Fruit fly (Drosophila melanogaster): ENCODE data around the gene JhI-21.

JhI-21 gene

DNA sequence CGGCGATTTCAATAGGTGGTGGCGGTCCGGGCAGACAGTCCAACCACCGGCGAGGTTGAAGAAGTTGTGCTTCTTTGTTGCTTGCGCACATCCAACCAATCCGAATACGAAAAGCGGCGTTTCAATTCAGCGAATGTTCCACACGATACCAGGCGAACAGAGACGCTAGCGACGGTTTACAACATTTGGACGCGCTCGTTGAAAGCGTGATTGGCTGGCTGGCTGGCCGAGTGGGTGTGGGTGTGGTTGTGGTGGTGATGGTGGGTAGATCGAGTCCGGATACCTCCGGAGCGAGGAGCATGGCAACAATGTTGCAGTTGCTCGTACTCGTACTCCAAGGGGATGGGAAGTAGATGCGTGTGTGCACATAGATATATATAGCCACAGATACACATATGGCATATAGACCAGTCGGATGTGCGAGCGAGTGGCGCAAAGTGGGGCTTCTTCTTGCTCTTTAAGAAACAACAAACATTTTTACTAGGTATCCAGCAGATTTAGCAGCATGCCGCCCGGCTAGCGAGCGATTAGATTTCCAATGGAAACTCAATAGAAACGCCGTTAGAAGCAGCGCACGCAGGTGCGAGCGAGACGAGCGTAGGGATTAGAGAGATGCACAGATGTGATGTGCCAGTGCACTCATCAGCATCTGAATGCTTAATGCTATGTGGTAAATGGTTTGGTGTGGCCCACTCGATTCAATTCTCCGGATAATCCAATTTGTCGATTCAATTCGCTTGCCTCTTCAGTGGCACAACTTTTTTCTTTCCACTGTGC lies 45.6 kb downstream of the JhI-21 start (continued):
- peak; percentile 17 for TF ChIP-seq Hand (GFP tag; optimal IDR thresholded peaks at IDR 0.05)
- no peak for TF ChIP-seq Antp (GFP tag; optimal IDR thresholded peaks at IDR 0.05)
- TF ChIP-seq Nf-YB (GFP tag; optimal IDR thresholded peaks at IDR 0.05), result peak; percentile 100
- TF ChIP-seq CrebB (tag; optimal IDR thresholded peaks at IDR 0.05), result no peak
- TF ChIP-seq Lhr (GFP tag; optimal IDR thresholded peaks at IDR 0.05), result peak; percentile 98
- TF ChIP-seq p53 (GFP tag; optimal IDR thresholded peaks at IDR 0.05), result no peak
- peak; percentile 96 for TF ChIP-seq CG10543 (GFP tag; optimal IDR thresholded peaks at IDR 0.05)
- no peak for TF ChIP-seq zfh1 (GFP tag; IDR thresholded peaks at IDR 0.05)
- no peak for TF ChIP-seq Bteb2 (GFP tag; optimal IDR thresholded peaks at IDR 0.05)
- no peak for TF ChIP-seq Gug (GFP tag; IDR thresholded peaks at IDR 0.05)
- TF ChIP-seq CG9932 (GFP tag; IDR thresholded peaks at IDR 0.05), result no peak
- no peak for TF ChIP-seq CG6272 (GFP tag; IDR thresholded peaks at IDR 0.05)
- no peak for TF ChIP-seq CG5245 (GFP tag; optimal IDR thresholded peaks at IDR 0.05)
- peak; percentile 11 for TF ChIP-seq BtbVII (GFP tag; optimal IDR thresholded peaks at IDR 0.05)
- TF ChIP-seq CG12391 (tag; optimal IDR thresholded peaks at IDR 0.05), result peak; percentile 0
- no peak for TF ChIP-seq Meics (GFP tag; optimal IDR thresholded peaks at IDR 0.05)
- TF ChIP-seq pnt (GFP tag; optimal IDR thresholded peaks at IDR 0.05), result no peak
- peak; percentile 15 for TF ChIP-seq trem (tag; optimal IDR thresholded peaks at IDR 0.05)
- peak; percentile 13 for TF ChIP-seq Kr (GFP tag; optimal IDR thresholded peaks at IDR 0.05)
- TF ChIP-seq Xrp1 (GFP tag; IDR thresholded peaks at IDR 0.05), result no peak
- TF ChIP-seq ttk (GFP tag; IDR thresholded peaks at IDR 0.05), result no peak
- TF ChIP-seq CG17802 (tag; optimal IDR thresholded peaks at IDR 0.05), result peak; percentile 15
- TF ChIP-seq CG17385 (GFP tag; optimal IDR thresholded peaks at IDR 0.05), result peak; percentile 96
- peak; percentile 2 for TF ChIP-seq CG2712 (tag; optimal IDR thresholded peaks at IDR 0.05)
- TF ChIP-seq CG15011 (GFP tag; optimal IDR thresholded peaks at IDR 0.05), result peak; percentile 16
- no peak for TF ChIP-seq tin (GFP tag; optimal IDR thresholded peaks at IDR 0.05)
- TF ChIP-seq B-H2 (GFP tag; optimal IDR thresholded peaks at IDR 0.05), result peak; percentile 60
- no peak for TF ChIP-seq mam (GFP tag; optimal IDR thresholded peaks at IDR 0.05)
- TF ChIP-seq run (tag; optimal IDR thresholded peaks at IDR 0.05), result peak; percentile 62
- TF ChIP-seq CG6813 (GFP tag; optimal IDR thresholded peaks at IDR 0.05), result no peak
- TF ChIP-seq CG34224 (GFP tag; IDR thresholded peaks at IDR 0.05; ENCODE audit: partially characterized antibody), result no peak
- no peak for TF ChIP-seq grau (tag; optimal IDR thresholded peaks at IDR 0.05)
- no peak for TF ChIP-seq dimm (GFP tag; IDR thresholded peaks at IDR 0.05)
- TF ChIP-seq wdn (GFP tag; IDR thresholded peaks at IDR 0.05), result no peak
- no peak for TF ChIP-seq CG13123 (GFP tag; optimal IDR thresholded peaks at IDR 0.05)
- TF ChIP-seq bcd (GFP tag; optimal IDR thresholded peaks at IDR 0.05), result peak; percentile 44
- peak; percentile 97 for TF ChIP-seq CG12769 (tag; optimal IDR thresholded peaks at IDR 0.05)
- no peak for TF ChIP-seq NFAT (GFP tag; IDR thresholded peaks at IDR 0.05)
- no peak for TF ChIP-seq otp (GFP tag; IDR thresholded peaks at IDR 0.05)
- TF ChIP-seq Hr78 (GFP tag; optimal IDR thresholded peaks at IDR 0.05), result peak in 1 of 2 experiments; percentile 58
- TF ChIP-seq nom (GFP tag; optimal IDR thresholded peaks at IDR 0.05), result peak; percentile 65
- peak; percentile 79 for TF ChIP-seq Deaf1 (tag; optimal IDR thresholded peaks at IDR 0.05)
- peak; percentile 14 for TF ChIP-seq ac (GFP tag; optimal IDR thresholded peaks at IDR 0.05)
- TF ChIP-seq Med (GFP tag), result peak; percentile 94
- TF ChIP-seq Hmr (GFP tag; optimal IDR thresholded peaks at IDR 0.05), result peak; percentile 84
- TF ChIP-seq Asciz (GFP tag; optimal IDR thresholded peaks at IDR 0.05), result peak; percentile 12
- TF ChIP-seq CG8924 (tag; optimal IDR thresholded peaks at IDR 0.05), result peak; percentile 67
- TF ChIP-seq ftz-f1 (GFP tag; optimal IDR thresholded peaks at IDR 0.05), result peak; percentile 97
- peak; percentile 21 for TF ChIP-seq ERR (GFP tag; optimal IDR thresholded peaks at IDR 0.05)
